Fruit fly (Drosophila melanogaster) whole organism, embryonic: ENCODE measurements around the gene CG32483.
A peak's percentile ranks its signal among the peaks of the same experiment; 100 is the strongest.

ENCODE experiments used
- Blimp-1 ChIP-seq: fragments of 200-800 bp; sonication (Bioruptor generic); optimal IDR thresholded peaks from 3 replicates; lab custom pipeline; 2018; ENCODE audit warnings: missing biosample characterization, missing genetic modification characterization, mild to moderate bottlenecking, moderate library complexity, missing genetic modification reagents
- CG1024 ChIP-seq: fragments of 200-800 bp; sonication (Bioruptor generic); IDR thresholded peaks from 2 replicates; pipeline ENCODE4 v1.3.6; 2022; ENCODE audit warnings: missing biosample characterization, missing genetic modification characterization
- CG12391 ChIP-seq: fragments of 200-800 bp; sonication (Bioruptor generic); optimal IDR thresholded peaks from 3 replicates; lab custom pipeline; 2018; ENCODE audit warnings: missing biosample characterization, mild to moderate bottlenecking, missing genetic modification characterization, moderate library complexity
- CG15514 ChIP-seq: fragments of 200-800 bp; sonication (Bioruptor generic); optimal IDR thresholded peaks from 3 replicates; lab custom pipeline; 2017; ENCODE audit warnings: missing biosample characterization, missing genetic modification characterization, mild to moderate bottlenecking, moderate library complexity, missing genetic modification reagents
- CG16863 ChIP-seq: fragments of 200-800 bp; sonication (Bioruptor generic); optimal IDR thresholded peaks from 3 replicates; lab custom pipeline; 2016; ENCODE audit warnings: missing biosample characterization, missing genetic modification characterization
- CG17612 ChIP-seq: fragments of 200-800 bp; sonication (Bioruptor generic); IDR thresholded peaks from 2 replicates; pipeline ENCODE4 v1.3.6; 2022; ENCODE audit warnings: missing biosample characterization, missing genetic modification characterization
- CG18011 ChIP-seq: fragments of 200-800 bp; sonication (Bioruptor generic); optimal IDR thresholded peaks from 2 replicates; lab custom pipeline; 2017; ENCODE audit warnings: missing biosample characterization, missing genetic modification characterization, mild to moderate bottlenecking, moderate library complexity, missing genotype
- CG1832 ChIP-seq: fragments of 200-800 bp; sonication (Bioruptor generic); optimal IDR thresholded peaks from 2 replicates; lab custom pipeline; 2017; ENCODE audit warnings: missing biosample characterization, mild to moderate bottlenecking, missing genetic modification characterization, inconsistent platforms
- CG2199 ChIP-seq: fragments of 200-800 bp; sonication (Bioruptor generic); IDR thresholded peaks from 3 replicates; pipeline ENCODE4 v1.3.6; 2022; ENCODE audit warnings: missing biosample characterization, missing genetic modification characterization
- CG30431 ChIP-seq: fragments of 200-800 bp; sonication (Bioruptor generic); optimal IDR thresholded peaks from 2 replicates; lab custom pipeline; 2017; ENCODE audit warnings: missing biosample characterization, missing genetic modification characterization
- CG32772 ChIP-seq: fragments of 200-800 bp; sonication (Bioruptor generic); IDR thresholded peaks from 2 replicates; pipeline ENCODE4 v1.3.6; 2022; ENCODE audit warnings: missing biosample characterization, missing genetic modification characterization
- CG3281 ChIP-seq: fragments of 200-800 bp; sonication (Bioruptor generic); optimal IDR thresholded peaks from 3 replicates; lab custom pipeline; 2017; ENCODE audit warnings: missing biosample characterization, mild to moderate bottlenecking, missing genetic modification characterization
- CG3407 ChIP-seq: fragments of 200-800 bp; sonication (Bioruptor generic); optimal IDR thresholded peaks from 2 replicates; lab custom pipeline; 2018; ENCODE audit warnings: missing biosample characterization, mild to moderate bottlenecking, missing genetic modification characterization
- CG5245 ChIP-seq: fragments of 200-800 bp; sonication (Bioruptor generic); optimal IDR thresholded peaks from 3 replicates; lab custom pipeline; 2016; ENCODE audit warnings: missing biosample characterization, missing genetic modification characterization
- CG6813 ChIP-seq: fragments of 200-800 bp; sonication (Bioruptor generic); optimal IDR thresholded peaks from 2 replicates; lab custom pipeline; 2017; ENCODE audit warnings: missing biosample characterization, missing genetic modification characterization, mild to moderate bottlenecking, moderate library complexity, missing genetic modification reagents
- CG7357 ChIP-seq: fragments of 200-800 bp; sonication (Bioruptor generic); IDR thresholded peaks from 3 replicates; pipeline ENCODE4 v1.3.6; 2022; ENCODE audit warnings: missing biosample characterization, missing genetic modification characterization
- CG7556 ChIP-seq: fragments of 200-800 bp; sonication (Bioruptor generic); optimal IDR thresholded peaks from 2 replicates; lab custom pipeline; 2017; ENCODE audit warnings: missing biosample characterization, mild to moderate bottlenecking, missing genetic modification characterization
- CG8281 ChIP-seq: fragments of 200-800 bp; sonication (Bioruptor generic); optimal IDR thresholded peaks from 2 replicates; lab custom pipeline; 2018; ENCODE audit warnings: missing biosample characterization, mild to moderate bottlenecking, missing genetic modification characterization, moderate library complexity
- CG9932 ChIP-seq: fragments of 200-800 bp; sonication (Bioruptor generic); IDR thresholded peaks from 2 replicates; pipeline ENCODE4 v1.3.6; 2022; ENCODE audit warnings: missing biosample characterization, missing genetic modification characterization
- Camta ChIP-seq: fragments of 200-800 bp; sonication (Bioruptor generic); optimal IDR thresholded peaks from 2 replicates; lab custom pipeline; 2016; ENCODE audit warnings: missing biosample characterization, missing genetic modification characterization
- Dbx ChIP-seq: fragments of 200-800 bp; sonication (Bioruptor generic); IDR thresholded peaks from 3 replicates; pipeline ENCODE4 v1.3.6; 2022; ENCODE audit warnings: missing biosample characterization, missing genetic modification characterization
- Dfd ChIP-seq, 2 experiments: fragments of >200 bp; optimal IDR thresholded peaks; 2 replicates each; lab custom pipeline; 2017; ENCODE audit warnings: missing biosample characterization in 2 of 2, missing genetic modification characterization in 2 of 2
- Dp ChIP-seq: fragments of 200-800 bp; sonication (Bioruptor generic); optimal IDR thresholded peaks from 2 replicates; lab custom pipeline; 2018; ENCODE audit warnings: missing biosample characterization, mild to moderate bottlenecking, missing genetic modification characterization, moderate library complexity
- Drgx ChIP-seq: fragments of 200-800 bp; sonication (Bioruptor generic); IDR thresholded peaks from 2 replicates; pipeline ENCODE4 v1.3.6; 2022; ENCODE audit warnings: missing biosample characterization, missing genetic modification characterization
- Gsc ChIP-seq: fragments of 200-800 bp; sonication (Bioruptor generic); IDR thresholded peaks from 2 replicates; pipeline ENCODE4 v1.3.6; 2022; ENCODE audit warnings: missing biosample characterization, missing genetic modification characterization
- MESR4 ChIP-seq: fragments of 200-800 bp; sonication (Bioruptor generic); optimal IDR thresholded peaks from 2 replicates; lab custom pipeline; 2018; ENCODE audit warnings: missing biosample characterization, mild to moderate bottlenecking, missing genetic modification characterization, moderate library complexity
- NFAT ChIP-seq: fragments of 200-800 bp; sonication (Bioruptor generic); IDR thresholded peaks from 2 replicates; pipeline ENCODE4 v1.3.6; 2022; ENCODE audit warnings: missing biosample characterization, missing genetic modification characterization
- TFAM ChIP-seq: fragments of 200-800 bp; sonication (Bioruptor generic); optimal IDR thresholded peaks from 2 replicates; lab custom pipeline; 2017; ENCODE audit warnings: missing biosample characterization, missing genetic modification characterization, inconsistent platforms
- Usf ChIP-seq: fragments of 200-800 bp; sonication (Bioruptor generic); optimal IDR thresholded peaks from 2 replicates; lab custom pipeline; 2017; ENCODE audit warnings: missing genotype, missing biosample characterization, missing genetic modification characterization
- YL-1 ChIP-seq: fragments of 200-800 bp; sonication (Bioruptor generic); optimal IDR thresholded peaks from 3 replicates; lab custom pipeline; 2017; ENCODE audit warnings: missing biosample characterization, mild to moderate bottlenecking, missing genetic modification characterization
- ac ChIP-seq: fragments of 200-800 bp; sonication (Bioruptor generic); optimal IDR thresholded peaks from 3 replicates; lab custom pipeline; 2017; ENCODE audit warnings: missing biosample characterization, mild to moderate bottlenecking, missing genetic modification characterization
- ap ChIP-seq: fragments of 200-800 bp; sonication (Bioruptor generic); IDR thresholded peaks from 2 replicates; pipeline ENCODE4 v1.3.6; 2022; ENCODE audit warnings: missing biosample characterization, missing genetic modification characterization
- dimm ChIP-seq: fragments of 200-800 bp; sonication (Bioruptor generic); IDR thresholded peaks from 2 replicates; pipeline ENCODE4 v1.3.6; 2022; ENCODE audit warnings: missing biosample characterization, missing genetic modification characterization
- ewg ChIP-seq: fragments of 200-800 bp; sonication (Bioruptor generic); optimal IDR thresholded peaks from 3 replicates; lab custom pipeline; 2017; ENCODE audit warnings: mild to moderate bottlenecking, missing biosample characterization, missing genetic modification reagents, missing genetic modification characterization
- eyg ChIP-seq: fragments of 200-800 bp; sonication (Bioruptor generic); optimal IDR thresholded peaks from 3 replicates; lab custom pipeline; 2016; ENCODE audit warnings: missing biosample characterization, missing genetic modification characterization
- gce ChIP-seq: fragments of 200-800 bp; sonication (Bioruptor generic); IDR thresholded peaks from 3 replicates; pipeline ENCODE4 v1.3.6; 2022; ENCODE audit warnings: missing biosample characterization, missing genetic modification characterization
- hkb ChIP-seq, 2 experiments: fragments of 200-800 bp in 1 of 2; fragments of >200 bp in 1 of 2; sonication (Bioruptor generic) in 1 of 2; IDR thresholded peaks in 1 of 2; optimal IDR thresholded peaks in 1 of 2; 2 replicates each; pipeline versions ENCODE4 v1.3.6 to Lab custom; 2017 to 2022; ENCODE audit warnings: missing biosample characterization in 1 of 2, missing genetic modification characterization in 1 of 2
- nerfin-1 ChIP-seq: fragments of 200-800 bp; sonication (Bioruptor generic); optimal IDR thresholded peaks from 3 replicates; lab custom pipeline; 2019; ENCODE audit warnings: missing biosample characterization, mild to moderate bottlenecking, missing genetic modification characterization, moderate library complexity
- onecut ChIP-seq: fragments of 200-800 bp; sonication (Bioruptor generic); IDR thresholded peaks from 2 replicates; pipeline ENCODE4 v1.3.6; 2022; ENCODE audit warnings: missing biosample characterization, missing genetic modification characterization
- row ChIP-seq: fragments of 200-800 bp; sonication (Bioruptor generic); IDR thresholded peaks from 3 replicates; pipeline ENCODE4 v1.3.6; 2022; ENCODE audit warnings: missing biosample characterization, missing genetic modification characterization
- sd ChIP-seq: fragments of 200-800 bp; sonication (Bioruptor generic); optimal IDR thresholded peaks from 3 replicates; lab custom pipeline; 2018; ENCODE audit warnings: missing biosample characterization, mild to moderate bottlenecking, missing genetic modification characterization, moderate library complexity
- tap ChIP-seq: fragments of 200-800 bp; optimal IDR thresholded peaks from 3 replicates; lab custom pipeline; 2019; ENCODE audit warnings: missing biosample characterization, mild to moderate bottlenecking, missing genetic modification characterization, moderate library complexity
- tin ChIP-seq: fragments of 200-800 bp; sonication (Bioruptor generic); optimal IDR thresholded peaks from 3 replicates; lab custom pipeline; 2016; ENCODE audit warnings: missing biosample characterization, missing genetic modification characterization
- tio ChIP-seq: fragments of 200-800 bp; sonication (Bioruptor generic); optimal IDR thresholded peaks from 2 replicates; lab custom pipeline; 2017; ENCODE audit warnings: missing biosample characterization, missing genetic modification characterization, inconsistent platforms
- tll ChIP-seq, 2 experiments: fragments of 200-800 bp in 1 of 2; fragments of >200 bp in 1 of 2; sonication (Bioruptor generic) in 1 of 2; optimal IDR thresholded peaks; 2 replicates each; lab custom pipeline; 2017 to 2019; ENCODE audit warnings: missing biosample characterization in 2 of 2, missing genetic modification characterization in 2 of 2, mild to moderate bottlenecking in 1 of 2, moderate library complexity in 1 of 2

The CG32483 gene

dm6 chr3L:642865-643738, 46.8 kb downstream of the CG32483 start (continued):
- TF ChIP-seq YL-1 (GFP tag; lab: Kevin White, UChicago), result peak; percentile 29
- TF ChIP-seq onecut (GFP tag; lab: Robert Waterston, UW), result peak; percentile 30

DNA sequence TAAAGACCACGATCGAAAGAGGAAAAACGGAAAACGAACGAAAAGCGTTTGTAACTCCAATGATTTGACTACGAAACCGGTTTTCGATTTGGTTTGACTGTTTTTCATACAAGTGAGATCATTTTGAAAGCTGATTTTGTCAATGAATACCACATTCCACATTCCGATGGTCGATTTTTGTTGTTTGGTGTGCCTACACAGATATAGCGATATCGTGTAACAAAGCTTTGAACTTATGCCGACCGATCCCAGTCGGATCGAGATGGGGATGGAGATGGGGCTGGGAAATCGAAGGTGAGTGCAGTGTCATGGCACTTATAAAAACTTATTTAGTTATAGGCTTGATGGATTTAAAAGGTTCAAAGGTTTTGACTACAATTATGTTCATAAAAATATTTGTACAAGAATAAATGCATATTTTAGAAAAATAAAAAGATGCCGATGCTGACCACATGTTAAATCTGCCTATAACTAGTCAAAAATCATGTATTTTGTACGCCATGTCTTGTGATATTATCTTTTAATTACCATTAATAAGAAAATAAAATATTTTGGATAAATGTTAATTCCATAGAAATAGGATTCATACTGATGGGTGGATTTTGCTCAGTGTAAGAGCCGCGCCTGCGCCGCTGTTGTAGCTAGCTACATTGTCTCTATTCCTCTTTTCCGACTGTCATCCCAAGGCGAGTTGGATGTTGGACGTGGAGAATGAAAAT, 47.6 kb downstream of the CG32483 start:
- TF ChIP-seq gce (peak; percentile 64; the same call in 2 of the 3 replicates), TFAM (GFP tag; lab: Kevin White, UChicago) (no peak), Usf (peak; percentile 3), sd (tag; lab: Kevin White, UChicago) (peak; percentile 88), CG17612 (GFP tag; lab: Robert Waterston, UW) (no peak), dimm (GFP tag; lab: Robert Waterston, UW) (no peak), CG12391 (tag; lab: Kevin White, UChicago) (peak; percentile 70), CG2199 (peak; percentile 7; the same call in 1 of the 3 replicates), row (GFP tag; lab: Robert Waterston, UW) (peak; percentile 65), ewg (GFP tag; lab: Kevin White, UChicago) (peak; percentile 53), Blimp-1 (GFP tag; lab: Kevin White, UChicago) (peak; percentile 63), CG5245 (GFP tag; lab: Kevin White, UChicago) (no peak), CG8281 (tag; lab: Kevin White, UChicago) (peak; percentile 2), CG16863 (GFP tag; lab: Kevin White, UChicago) (no peak), Dbx (no peak), hkb (optimal IDR thresholded peaks at IDR 0.05; lab: Kevin White, UChicago) (no peak), hkb (GFP tag; IDR thresholded peaks at IDR 0.05; lab: Robert Waterston, UW) (no peak), CG7556 (GFP tag; lab: Kevin White, UChicago) (peak; percentile 70), Gsc (GFP tag; lab: Robert Waterston, UW) (no peak), CG6813 (GFP tag; lab: Kevin White, UChicago) (no peak), CG1024 (GFP tag; lab: Robert Waterston, UW) (no peak), tio (GFP tag; lab: Kevin White, UChicago) (peak; percentile 60), CG15514 (GFP tag; lab: Kevin White, UChicago) (no peak), NFAT (no peak), nerfin-1 (peak; percentile 43), eyg (GFP tag; lab: Kevin White, UChicago) (no peak), tin (peak; percentile 12), Drgx (GFP tag; lab: Robert Waterston, UW) (no peak), CG32772 (GFP tag; lab: Robert Waterston, UW) (no peak), CG18011 (GFP tag; lab: Kevin White, UChicago) (peak; percentile 0), CG9932 (GFP tag; lab: Robert Waterston, UW) (no peak), CG3407 (GFP tag; lab: Kevin White, UChicago) (peak; percentile 24), Dp (GFP tag; lab: Kevin White, UChicago) (no peak), Dfd (GFP tag; optimal IDR thresholded peaks at IDR 0.05; lab: Kevin White, UChicago) (no peak), tll (GFP tag; optimal IDR thresholded peaks at IDR 0.05; lab: Kevin White, UChicago) (no peak), CG7357 (GFP tag; lab: Robert Waterston, UW) (peak; percentile 37; the same call in 1 of the 3 replicates), MESR4 (GFP tag; lab: Kevin White, UChicago) (no peak), ac (GFP tag; lab: Kevin White, UChicago) (peak; percentile 2), ap (GFP tag; lab: Robert Waterston, UW) (0 out of 2 replicates have a peak, but pooled peaks have one; percentile 9), Camta (GFP tag; lab: Kevin White, UChicago) (no peak), CG3281 (GFP tag; lab: Kevin White, UChicago) (peak; percentile 63), tap (tag; lab: Kevin White, UChicago) (peak; percentile 51), CG30431 (peak; percentile 18), CG1832 (GFP tag; lab: Kevin White, UChicago) (no peak)
